Fruit fly (Drosophila melanogaster) whole organism, pupa: ENCODE results near the gene uncNacbeta.

ENCODE experiments used
- CG10348 ChIP-seq: fragments of 200-800 bp; sonication (Bioruptor generic); IDR thresholded peaks from 2 replicates; pipeline ENCODE4 v1.3.6; 2022; ENCODE audit warnings: missing biosample characterization, missing genetic modification characterization
- CG12605 ChIP-seq: fragments of 200-800 bp; sonication (Bioruptor generic); IDR thresholded peaks from 2 replicates; pipeline ENCODE4 v1.3.6; 2022; ENCODE audit warnings: missing biosample characterization, missing genetic modification characterization
- CG13204 ChIP-seq: fragments of 200-800 bp; sonication (Bioruptor generic); optimal IDR thresholded peaks from 2 replicates; lab custom pipeline; 2018; ENCODE audit warnings: missing biosample characterization, mild to moderate bottlenecking, missing genetic modification characterization, moderate library complexity
- CG14655 ChIP-seq: fragments of 200-800 bp; sonication (Bioruptor generic); optimal IDR thresholded peaks from 3 replicates; lab custom pipeline; 2017; ENCODE audit warnings: mild to moderate bottlenecking, missing biosample characterization, missing genetic modification reagents, missing genetic modification characterization
- CG15710 ChIP-seq: fragments of 200-800 bp; sonication (Bioruptor generic); optimal IDR thresholded peaks from 2 replicates; lab custom pipeline; 2018; ENCODE audit warnings: missing biosample characterization, mild to moderate bottlenecking, missing genetic modification characterization, moderate library complexity
- CG17806 ChIP-seq: fragments of 200-800 bp; sonication (Bioruptor generic); optimal IDR thresholded peaks from 2 replicates; lab custom pipeline; 2018; ENCODE audit warnings: missing biosample characterization, mild to moderate bottlenecking, missing genetic modification characterization, moderate library complexity
- CG32121 ChIP-seq: fragments of 200-800 bp; sonication (Bioruptor generic); IDR thresholded peaks from 2 replicates; pipeline ENCODE4 v1.3.6; 2022; ENCODE audit warnings: missing biosample characterization, missing genetic modification characterization
- CG34367 ChIP-seq: fragments of 200-800 bp; sonication (Bioruptor generic); optimal IDR thresholded peaks from 2 replicates; lab custom pipeline; 2018; ENCODE audit warnings: missing biosample characterization, mild to moderate bottlenecking, missing genetic modification characterization
- CG4496 ChIP-seq: fragments of 200-800 bp; sonication (Bioruptor generic); IDR thresholded peaks from 3 replicates; pipeline ENCODE4 v1.3.6; 2022; ENCODE audit warnings: missing biosample characterization, missing genetic modification characterization
- CG8159 ChIP-seq: fragments of 200-800 bp; sonication (Bioruptor generic); optimal IDR thresholded peaks from 3 replicates; lab custom pipeline; 2018; ENCODE audit warnings: missing biosample characterization, mild to moderate bottlenecking, missing genetic modification characterization, moderate library complexity
- CG8301 ChIP-seq: fragments of 200-800 bp; sonication (Bioruptor generic); optimal IDR thresholded peaks from 2 replicates; lab custom pipeline; 2018; ENCODE audit warnings: missing biosample characterization, mild to moderate bottlenecking, missing genetic modification characterization
- CG9948 ChIP-seq: fragments of 200-800 bp; sonication (Bioruptor generic); optimal IDR thresholded peaks from 2 replicates; lab custom pipeline; 2018; ENCODE audit warnings: missing biosample characterization, mild to moderate bottlenecking, missing genetic modification characterization, moderate library complexity
- D1 ChIP-seq: fragments of 200-800 bp; sonication (Bioruptor generic); optimal IDR thresholded peaks from 2 replicates; lab custom pipeline; 2018; ENCODE audit warnings: missing biosample characterization, mild to moderate bottlenecking, missing genetic modification characterization, moderate library complexity
- EcR ChIP-seq: fragments of 200-800 bp; sonication (Bioruptor generic); optimal IDR thresholded peaks from 3 replicates; lab custom pipeline; 2019; ENCODE audit warnings: missing biosample characterization, missing genetic modification characterization, mild to moderate bottlenecking, moderate library complexity, missing genetic modification reagents
- Ets98B ChIP-seq: fragments of 200-800 bp; sonication (Bioruptor generic); IDR thresholded peaks from 2 replicates; pipeline ENCODE4 v1.3.6; 2022; ENCODE audit warnings: missing biosample characterization, missing genetic modification characterization
- Pif1A ChIP-seq: fragments of 200-800 bp; sonication (Bioruptor generic); optimal IDR thresholded peaks from 3 replicates; lab custom pipeline; 2016; ENCODE audit warnings: missing biosample characterization, missing genetic modification characterization
- Pif1B ChIP-seq: fragments of 200-800 bp; sonication (Bioruptor generic); optimal IDR thresholded peaks from 3 replicates; lab custom pipeline; 2016; ENCODE audit warnings: missing biosample characterization, missing genetic modification characterization
- Snoo ChIP-seq: fragments of 200-800 bp; sonication (Bioruptor generic); optimal IDR thresholded peaks from 3 replicates; lab custom pipeline; 2017; ENCODE audit warnings: missing biosample characterization, mild to moderate bottlenecking, missing genetic modification characterization, inconsistent platforms
- fd96Ca ChIP-seq: fragments of 200-800 bp; sonication (Bioruptor generic); IDR thresholded peaks from 3 replicates; pipeline ENCODE4 v1.3.6; 2022; ENCODE audit warnings: missing biosample characterization, missing genetic modification characterization
- gl ChIP-seq: fragments of 200-800 bp; sonication (Bioruptor generic); optimal IDR thresholded peaks from 2 replicates; lab custom pipeline; 2018; ENCODE audit warnings: missing biosample characterization, mild to moderate bottlenecking, missing genetic modification characterization
- rn ChIP-seq: fragments of 200-800 bp; sonication (Bioruptor generic); IDR thresholded peaks from 2 replicates; pipeline ENCODE4 v1.3.6; 2022; ENCODE audit warnings: missing biosample characterization, missing genetic modification characterization

uncNacbeta gene

dm6 chr2L:563769-564550 is at the start of gene uncNacbeta, which contains the start of gene CG2794:
Gene uncNacbeta, minus strand, starts transcription at chr2L:563819.
Gene CG2794, plus strand, starts transcription at chr2L:564163.
- no peak for TF ChIP-seq EcR
- peak; percentile 32; the same call in 1 of the 3 replicates for TF ChIP-seq CG4496 (GFP tag; lab: Robert Waterston, UW)
- 0 out of 3 replicates have a peak, but pooled peaks have one; percentile 22 for TF ChIP-seq fd96Ca (GFP tag; lab: Robert Waterston, UW)
- TF ChIP-seq CG9948 (tag; lab: Kevin White, UChicago): no peak

DNA sequence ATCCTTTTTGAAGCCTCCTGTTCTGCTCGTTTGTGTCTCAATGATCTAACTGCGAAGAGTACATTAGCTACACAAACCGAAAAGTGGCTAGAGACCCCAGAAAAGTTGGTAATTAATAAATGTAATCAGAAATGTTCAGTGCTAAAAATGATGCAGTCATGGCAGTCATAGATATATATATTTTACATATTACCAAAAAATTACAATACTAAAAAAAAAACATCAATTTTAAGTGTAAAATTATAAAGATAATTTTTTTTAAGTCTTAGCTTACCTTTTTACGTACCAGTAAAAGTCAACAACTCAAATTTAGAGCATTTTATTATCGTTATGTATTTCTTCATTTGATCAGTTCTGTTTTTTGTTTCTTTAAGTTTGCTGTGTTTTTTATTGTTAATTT is 49.2 kb upstream of the uncNacbeta start:
- peak; percentile 43 for TF ChIP-seq CG34367 (tag; lab: Kevin White, UChicago)
- TF ChIP-seq CG10348: no peak
- TF ChIP-seq CG15710 (tag; lab: Kevin White, UChicago): peak; percentile 80
- TF ChIP-seq CG4496 (GFP tag; lab: Robert Waterston, UW): no peak
- no peak for TF ChIP-seq CG13204 (GFP tag; lab: Kevin White, UChicago)
- TF ChIP-seq Pif1B (GFP tag; lab: Kevin White, UChicago): peak; percentile 28
- TF ChIP-seq CG9948 (tag; lab: Kevin White, UChicago): peak; percentile 47
- no peak for TF ChIP-seq fd96Ca (GFP tag; lab: Robert Waterston, UW)
- TF ChIP-seq EcR: no peak
- no peak for TF ChIP-seq Snoo
- no peak for TF ChIP-seq gl (tag; lab: Kevin White, UChicago)
- no peak for TF ChIP-seq CG32121 (GFP tag; lab: Robert Waterston, UW)
- peak; percentile 32 for TF ChIP-seq CG17806
- TF ChIP-seq CG8159 (tag; lab: Kevin White, UChicago): peak; percentile 62
- TF ChIP-seq CG14655: peak; percentile 5

DNA sequence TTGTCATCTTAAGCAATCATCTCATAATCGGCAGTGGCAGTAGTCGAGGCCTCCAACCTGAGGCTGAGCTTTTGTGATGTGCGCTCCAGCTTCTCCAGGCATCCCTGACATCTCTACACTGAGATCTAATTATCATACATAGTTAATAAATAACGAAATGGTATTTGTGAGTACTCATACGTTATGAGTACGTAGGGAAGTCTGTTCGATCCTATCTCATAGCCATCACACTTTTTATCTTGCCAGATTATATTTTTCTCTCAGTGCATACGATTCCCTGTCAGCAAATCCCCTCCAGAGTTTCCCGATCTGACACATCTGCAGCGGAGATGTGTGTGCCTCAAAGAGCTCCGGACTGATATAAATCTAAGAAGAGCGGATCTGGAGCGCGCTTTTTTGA is 45.9 kb upstream of the uncNacbeta start:
- TF ChIP-seq CG34367 (tag; lab: Kevin White, UChicago): peak; percentile 72
- peak; percentile 76 for TF ChIP-seq CG8159 (tag; lab: Kevin White, UChicago)
- TF ChIP-seq D1 (tag; lab: Kevin White, UChicago): no peak
- no peak for TF ChIP-seq Snoo
- TF ChIP-seq CG13204 (GFP tag; lab: Kevin White, UChicago): no peak
- TF ChIP-seq CG9948 (tag; lab: Kevin White, UChicago): peak; percentile 76
- peak; percentile 61 for TF ChIP-seq fd96Ca (GFP tag; lab: Robert Waterston, UW)
- peak; percentile 33 for TF ChIP-seq gl (tag; lab: Kevin White, UChicago)
- peak; percentile 68 for TF ChIP-seq CG15710 (tag; lab: Kevin White, UChicago)
- TF ChIP-seq Ets98B (GFP tag; lab: Robert Waterston, UW): peak; percentile 31; the same call in 1 of the 2 replicates
- TF ChIP-seq rn (GFP tag; lab: Robert Waterston, UW): no peak
- TF ChIP-seq CG4496 (GFP tag; lab: Robert Waterston, UW): peak; percentile 60; the same call in 1 of the 3 replicates
- no peak for TF ChIP-seq EcR
- peak; percentile 70 for TF ChIP-seq Pif1B (GFP tag; lab: Kevin White, UChicago)
- TF ChIP-seq CG12605 (GFP tag; lab: Robert Waterston, UW): peak; percentile 19; the same call in 1 of the 2 replicates
- peak; percentile 63 for TF ChIP-seq CG8301 (tag; lab: Kevin White, UChicago)
- TF ChIP-seq CG17806: peak; percentile 75
- TF ChIP-seq CG14655: peak; percentile 70
- no peak for TF ChIP-seq CG10348
- no peak for TF ChIP-seq CG32121 (GFP tag; lab: Robert Waterston, UW)
- peak; percentile 68 for TF ChIP-seq Pif1A (GFP tag; lab: Kevin White, UChicago)

DNA sequence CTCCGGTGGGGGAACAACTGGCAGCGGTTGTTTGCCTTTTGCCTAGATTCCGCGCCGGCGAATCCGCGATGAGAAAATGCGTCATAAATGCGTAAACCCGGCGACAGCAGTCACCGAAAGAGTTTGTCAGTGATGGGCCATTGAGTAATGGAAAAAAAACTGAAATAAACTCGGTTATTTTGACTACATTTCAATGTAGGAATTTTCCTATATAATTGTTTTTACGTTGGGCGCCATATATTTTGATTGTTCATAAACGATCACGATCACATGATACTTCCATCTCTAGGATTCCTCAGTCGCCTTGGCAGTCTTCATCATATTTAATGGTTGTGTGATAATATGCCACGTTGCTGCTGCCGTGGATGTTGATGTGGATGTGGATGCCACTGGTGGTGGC is 44.5 kb upstream of the uncNacbeta start:
- TF ChIP-seq CG8159 (tag; lab: Kevin White, UChicago): peak; percentile 72
- peak; percentile 52; the same call in 1 of the 2 replicates for TF ChIP-seq CG32121 (GFP tag; lab: Robert Waterston, UW)
- TF ChIP-seq fd96Ca (GFP tag; lab: Robert Waterston, UW): peak; percentile 79
- TF ChIP-seq CG9948 (tag; lab: Kevin White, UChicago): peak; percentile 74
- TF ChIP-seq gl (tag; lab: Kevin White, UChicago): peak; percentile 32
- no peak for TF ChIP-seq rn (GFP tag; lab: Robert Waterston, UW)
- no peak for TF ChIP-seq D1 (tag; lab: Kevin White, UChicago)
- peak; percentile 75 for TF ChIP-seq CG17806
- TF ChIP-seq CG12605 (GFP tag; lab: Robert Waterston, UW): peak; percentile 59
- no peak for TF ChIP-seq Snoo
- no peak for TF ChIP-seq EcR
- TF ChIP-seq CG14655: peak; percentile 84
- peak; percentile 69 for TF ChIP-seq Pif1A (GFP tag; lab: Kevin White, UChicago)
- TF ChIP-seq CG8301 (tag; lab: Kevin White, UChicago): peak; percentile 80
- TF ChIP-seq Pif1B (GFP tag; lab: Kevin White, UChicago): peak; percentile 60
- TF ChIP-seq CG13204 (GFP tag; lab: Kevin White, UChicago): peak; percentile 59
- peak; percentile 82 for TF ChIP-seq CG4496 (GFP tag; lab: Robert Waterston, UW)
- TF ChIP-seq Ets98B (GFP tag; lab: Robert Waterston, UW): peak; percentile 71
- peak; percentile 81 for TF ChIP-seq CG15710 (tag; lab: Kevin White, UChicago)
- peak; percentile 79 for TF ChIP-seq CG34367 (tag; lab: Kevin White, UChicago)
- TF ChIP-seq CG10348: no peak
- TF ChIP-seq, all 21 proteins: peak for 16

- TF ChIP-seq CG8159 (tag; lab: Kevin White, UChicago) (peak; percentile 41), gl (tag; lab: Kevin White, UChicago) (no peak), fd96Ca (GFP tag; lab: Robert Waterston, UW) (no peak), CG10348 (no peak), CG13204 (GFP tag; lab: Kevin White, UChicago) (no peak), Pif1B (GFP tag; lab: Kevin White, UChicago) (peak; percentile 19), Pif1A (GFP tag; lab: Kevin White, UChicago) (peak; percentile 45), CG32121 (GFP tag; lab: Robert Waterston, UW) (no peak), Ets98B (GFP tag; lab: Robert Waterston, UW) (no peak), CG9948 (tag; lab: Kevin White, UChicago) (peak; percentile 38), CG15710 (tag; lab: Kevin White, UChicago) (peak; percentile 25), CG8301 (tag; lab: Kevin White, UChicago) (peak; percentile 24), CG14655 (peak; percentile 50), EcR (no peak), CG17806 (peak; percentile 50), CG34367 (tag; lab: Kevin White, UChicago) (peak; percentile 35)
Observed at dm6 chr2L:606952-607351, 43.3 kb upstream of the uncNacbeta start.
